Worm (Caenorhabditis elegans): ENCODE data around the gene T23B5.6.

The T23B5.6 gene

ce11 chrIV:12698880-12699279 lies 21.8 kb upstream of the T23B5.6 start:
- no peak for TF ChIP-seq blmp-1 (tag; optimal IDR thresholded peaks at IDR 0.05; ENCODE audit: insufficient read depth)
- no peak for TF ChIP-seq unc-39 (tag; optimal IDR thresholded peaks at IDR 0.05)
- no peak for TF ChIP-seq nhr-129 (tag; optimal IDR thresholded peaks at IDR 0.05)
- no peak for TF ChIP-seq ztf-11 (tag; optimal IDR thresholded peaks at IDR 0.05)
- peak; percentile 23 for TF ChIP-seq F13H6.1 (tag; optimal IDR thresholded peaks at IDR 0.05)
- no peak for TF ChIP-seq sma-9 (GFP tag; optimal IDR thresholded peaks at IDR 0.05)
- no peak for TF ChIP-seq sma-9 (tag; optimal IDR thresholded peaks at IDR 0.05)
- TF ChIP-seq nhr-6 (tag; optimal IDR thresholded peaks at IDR 0.05), result no peak
- no peak for TF ChIP-seq nhr-237 (tag; optimal IDR thresholded peaks at IDR 0.05)
- no peak for TF ChIP-seq peb-1 (tag; optimal IDR thresholded peaks at IDR 0.05)
- peak; percentile 79 for TF ChIP-seq fos-1 (tag; optimal IDR thresholded peaks at IDR 0.05)
- TF ChIP-seq gmeb-1 (tag; optimal IDR thresholded peaks at IDR 0.05), result peak; percentile 24
- TF ChIP-seq ceh-82 (tag; optimal IDR thresholded peaks at IDR 0.05), result no peak
- TF ChIP-seq ceh-16 (tag; optimal IDR thresholded peaks at IDR 0.05), result no peak

- TF ChIP-seq egl-27 (tag; optimal IDR thresholded peaks at IDR 0.05) (peak; percentile 7), dmd-4 (tag; optimal IDR thresholded peaks at IDR 0.05) (no peak), elt-1 (tag; optimal IDR thresholded peaks at IDR 0.05) (no peak), ztf-4 (tag; optimal IDR thresholded peaks at IDR 0.05) (no peak), aly-2 (tag; optimal IDR thresholded peaks at IDR 0.05) (no peak), fos-1 (tag; optimal IDR thresholded peaks at IDR 0.05) (peak; percentile 94), crh-2 (tag; optimal IDR thresholded peaks at IDR 0.05) (peak; percentile 4), sma-3 (GFP tag; optimal IDR thresholded peaks at IDR 0.05) (no peak), elt-3 (tag; optimal IDR thresholded peaks at IDR 0.05) (no peak), sma-9 (GFP tag; optimal IDR thresholded peaks at IDR 0.05) (peak; percentile 33), sma-9 (tag; optimal IDR thresholded peaks at IDR 0.05) (no peak)
Measured at ce11 chrIV:12689709-12690142, 12.7 kb upstream of the T23B5.6 start.

- TF ChIP-seq ama-1 (optimal IDR thresholded peaks at IDR 0.05), result no peak
- TF ChIP-seq unc-39 (tag; optimal IDR thresholded peaks at IDR 0.05), result no peak
- no peak for TF ChIP-seq nhr-23 (tag; optimal IDR thresholded peaks at IDR 0.05)
- TF ChIP-seq sma-9 (GFP tag; optimal IDR thresholded peaks at IDR 0.05), result no peak
- TF ChIP-seq sma-9 (tag; optimal IDR thresholded peaks at IDR 0.05), result no peak
- TF ChIP-seq ztf-4 (tag; optimal IDR thresholded peaks at IDR 0.05), result no peak
- no peak for TF ChIP-seq R02D3.7 (tag; optimal IDR thresholded peaks at IDR 0.05)
- no peak for TF ChIP-seq aly-2 (tag; optimal IDR thresholded peaks at IDR 0.05)
- TF ChIP-seq F13H6.1 (tag; optimal IDR thresholded peaks at IDR 0.05), result no peak
- no peak for TF ChIP-seq dmd-4 (tag; optimal IDR thresholded peaks at IDR 0.05)
- TF ChIP-seq nhr-6 (tag; optimal IDR thresholded peaks at IDR 0.05), result no peak
- no peak for TF ChIP-seq alr-1 (tag; optimal IDR thresholded peaks at IDR 0.05)
- TF ChIP-seq nhr-77 (tag; optimal IDR thresholded peaks at IDR 0.05), result no peak
- no peak for TF ChIP-seq lin-39 (tag; optimal IDR thresholded peaks at IDR 0.05)
- TF ChIP-seq C34F6.9 (tag; optimal IDR thresholded peaks at IDR 0.05), result no peak
Measured at ce11 chrIV:12689292-12689691, 12.3 kb upstream of the T23B5.6 start.

- TF ChIP-seq nhr-12 (tag; optimal IDR thresholded peaks at IDR 0.05) (no peak), sma-9 (GFP tag; optimal IDR thresholded peaks at IDR 0.05) (no peak), sma-9 (tag; optimal IDR thresholded peaks at IDR 0.05) (no peak), aly-2 (tag; optimal IDR thresholded peaks at IDR 0.05) (no peak), Y55F3AM.14 (GFP tag; optimal IDR thresholded peaks at IDR 0.05) (no peak), elt-3 (tag; optimal IDR thresholded peaks at IDR 0.05) (no peak), snpc-4 (tag; optimal IDR thresholded peaks at IDR 0.05) (no peak), sem-4 (tag; optimal IDR thresholded peaks at IDR 0.05) (no peak), nhr-237 (tag; optimal IDR thresholded peaks at IDR 0.05) (no peak), R02D3.7 (tag; optimal IDR thresholded peaks at IDR 0.05) (no peak), ZK546.5 (tag; optimal IDR thresholded peaks at IDR 0.05) (no peak), C34F6.9 (tag; optimal IDR thresholded peaks at IDR 0.05) (no peak), alr-1 (tag; optimal IDR thresholded peaks at IDR 0.05) (no peak), ceh-16 (tag; optimal IDR thresholded peaks at IDR 0.05) (no peak), ceh-82 (tag; optimal IDR thresholded peaks at IDR 0.05) (no peak), lin-11 (tag; optimal IDR thresholded peaks at IDR 0.05) (no peak), lsy-2 (tag; optimal IDR thresholded peaks at IDR 0.05) (no peak), fos-1 (tag; optimal IDR thresholded peaks at IDR 0.05) (no peak)
Measured at ce11 chrIV:12688370-12688769, 11.3 kb upstream of the T23B5.6 start, which contains the start of gene T23B5.3. T23B5.3 (plus strand) TSS chrIV:12688670.
